Worm (Caenorhabditis elegans): ENCODE results near the gene adh-5.
A peak's percentile ranks its signal among the peaks of the same experiment; 100 is the strongest.

The adh-5 gene

DNA sequence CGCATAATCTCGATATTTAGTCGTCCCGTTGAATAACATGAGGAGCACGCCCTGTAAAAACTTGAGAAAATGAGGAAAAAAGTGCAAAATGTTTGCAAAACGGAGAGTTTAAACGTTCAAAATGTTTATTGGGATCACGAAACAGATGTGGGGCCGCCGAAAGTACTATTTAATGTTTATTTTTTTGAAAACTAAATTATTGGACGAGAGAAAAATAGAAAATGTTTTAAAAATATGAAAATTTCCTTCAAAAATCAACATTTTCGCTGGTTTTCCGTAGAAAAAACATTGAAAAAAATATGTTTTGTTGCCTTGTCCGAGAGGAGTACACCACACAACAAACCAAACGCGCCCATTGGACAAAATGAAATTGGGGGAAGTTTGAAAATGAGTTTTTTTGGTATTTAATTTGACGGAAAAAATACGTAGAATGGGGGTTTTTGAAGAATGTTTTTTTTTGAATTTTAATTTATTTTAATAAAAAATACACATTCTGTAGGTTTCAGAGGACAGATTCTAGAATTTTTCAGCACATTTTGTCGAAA, 53.2 kb downstream of the adh-5 start, which contains the start of gene sqv-6:
Gene sqv-6 (minus strand): TSS at position 51 of the 545 bp plus-strand sequence.
- TF ChIP-seq egrh-3 (GFP tag; IDR thresholded peaks at IDR 0.05) (no peak), ztf-18 (tag; optimal IDR thresholded peaks at IDR 0.05) (no peak), lin-54 (GFP tag; optimal IDR thresholded peaks at IDR 0.05) (peak; percentile 66), ceh-79 (tag; optimal IDR thresholded peaks at IDR 0.05) (no peak), lin-35 (GFP tag; optimal IDR thresholded peaks at IDR 0.05) (peak in 1 of 3 experiments; percentile 73), efl-1 (GFP tag; optimal IDR thresholded peaks at IDR 0.05) (peak; percentile 19)

All from whole organism, young adult.